Worm (Caenorhabditis elegans) whole organism, midembryonic: ENCODE data around the gene ZK1010.10.

Experiments used
- T22C8.4 ChIP-seq: fragments of 200-800 bp; sonication (Bioruptor generic); IDR thresholded peaks from 2 replicates; pipeline ENCODE4 v1.3.6; 2022; ENCODE audit warnings: missing genetic modification characterization, missing compliant biosample characterization
- flt-1 ChIP-seq: fragments of 200-800 bp; sonication (Bioruptor generic); IDR thresholded peaks from 2 replicates; pipeline ENCODE4 v1.3.6; 2022; ENCODE audit warnings: missing genetic modification characterization, missing compliant biosample characterization

- TF ChIP-seq flt-1 (GFP tag; lab: Robert Waterston, UW) (0 out of 2 replicates have a peak, but pooled peaks have one; percentile 5), T22C8.4 (GFP tag; lab: Robert Waterston, UW) (no peak)
Measured at ce11 chrIII:13032429-13033018, 30.3 kb downstream of the ZK1010.10 start.
